Worm (Caenorhabditis elegans): ENCODE results near the gene sru-48.

sru-48 gene

ce11 chrX:5218323-5218722 is 38.3 kb downstream of the sru-48 start:
- TF ChIP-seq mml-1 (tag; optimal IDR thresholded peaks at IDR 0.05) (no peak), hmg-11 (tag; optimal IDR thresholded peaks at IDR 0.05) (no peak), elt-2 (tag; optimal IDR thresholded peaks at IDR 0.05) (peak; percentile 3)

- no peak for TF ChIP-seq mml-1 (tag; optimal IDR thresholded peaks at IDR 0.05)
- no peak for TF ChIP-seq sea-2 (GFP tag; optimal IDR thresholded peaks at IDR 0.05)
- no peak for TF ChIP-seq lin-15B (tag; optimal IDR thresholded peaks at IDR 0.05)
- no peak for TF ChIP-seq ceh-82 (tag; optimal IDR thresholded peaks at IDR 0.05)
- no peak for TF ChIP-seq nhr-28 (tag; optimal IDR thresholded peaks at IDR 0.05)
- TF ChIP-seq egl-27 (tag; optimal IDR thresholded peaks at IDR 0.05), result no peak
- TF ChIP-seq pha-4 (tag; optimal IDR thresholded peaks at IDR 0.05), result no peak
- TF ChIP-seq nhr-77 (tag; optimal IDR thresholded peaks at IDR 0.05), result no peak
- no peak for TF ChIP-seq lin-39 (tag; optimal IDR thresholded peaks at IDR 0.05)
- TF ChIP-seq eor-1 (tag; optimal IDR thresholded peaks at IDR 0.05), result no peak
- TF ChIP-seq elt-1 (tag; optimal IDR thresholded peaks at IDR 0.05), result no peak
- TF ChIP-seq unc-39 (tag; optimal IDR thresholded peaks at IDR 0.05), result no peak
- no peak for TF ChIP-seq tbx-2 (tag; optimal IDR thresholded peaks at IDR 0.05)
- TF ChIP-seq nhr-43 (tag; optimal IDR thresholded peaks at IDR 0.05; ENCODE audit: poor library complexity, severe bottlenecking), result no peak
- no peak for TF ChIP-seq ceh-9 (tag; optimal IDR thresholded peaks at IDR 0.05)
- no peak for TF ChIP-seq ztf-4 (tag; optimal IDR thresholded peaks at IDR 0.05)
- TF ChIP-seq elt-3 (tag; optimal IDR thresholded peaks at IDR 0.05), result no peak
Observed at ce11 chrX:5226265-5226664, 46.3 kb downstream of the sru-48 start, which contains the start of gene H28G03.3. H28G03.3 (minus strand) TSS chrX:5226365.
